Fruit fly (Drosophila melanogaster) whole organism, embryonic: Measurements from ENCODE around the gene rumi.

ENCODE experiments used
- Abd-B ChIP-seq: fragments of 200-800 bp; sonication (Bioruptor generic); optimal IDR thresholded peaks from 2 replicates; lab custom pipeline; 2018; ENCODE audit warnings: missing biosample characterization, mild to moderate bottlenecking, missing genetic modification characterization, moderate library complexity
- Adf1 ChIP-seq: fragments of 200-800 bp; sonication (Bioruptor generic); IDR thresholded peaks from 2 replicates; pipeline ENCODE4 v1.3.6; 2022; ENCODE audit warnings: missing biosample characterization, missing genetic modification characterization
- BtbVII ChIP-seq: fragments of 200-800 bp; sonication (Bioruptor generic); optimal IDR thresholded peaks from 3 replicates; lab custom pipeline; 2017; ENCODE audit warnings: missing biosample characterization, mild to moderate bottlenecking, missing genetic modification characterization
- CG10959 ChIP-seq: fragments of 200-800 bp; sonication (Bioruptor generic); IDR thresholded peaks from 2 replicates; pipeline ENCODE4 v1.3.6; 2022; ENCODE audit warnings: missing biosample characterization, missing genetic modification characterization
- CG11723 ChIP-seq: fragments of 200-800 bp; sonication (Bioruptor generic); optimal IDR thresholded peaks from 2 replicates; lab custom pipeline; 2017; ENCODE audit warnings: missing biosample characterization, mild to moderate bottlenecking, missing genetic modification characterization
- CG12299 ChIP-seq: fragments of 200-800 bp; sonication (Bioruptor generic); optimal IDR thresholded peaks from 2 replicates; lab custom pipeline; 2018; ENCODE audit warnings: missing biosample characterization, mild to moderate bottlenecking, missing genetic modification characterization
- CG13287 ChIP-seq: fragments of 200-800 bp; sonication (Bioruptor generic); IDR thresholded peaks from 2 replicates; pipeline ENCODE4 v1.3.6; 2022; ENCODE audit warnings: missing biosample characterization, missing genetic modification characterization; ENCODE audit not compliant: partially characterized antibody
- CG13624 ChIP-seq: fragments of 200-800 bp; sonication (Bioruptor generic); optimal IDR thresholded peaks from 2 replicates; lab custom pipeline; 2016; ENCODE audit warnings: missing biosample characterization, missing genetic modification characterization
- CG1647 ChIP-seq: fragments of 200-800 bp; sonication (Bioruptor generic); optimal IDR thresholded peaks from 3 replicates; lab custom pipeline; 2016; ENCODE audit warnings: missing biosample characterization, missing genetic modification characterization
- CG31365 ChIP-seq: fragments of 200-800 bp; sonication (Bioruptor generic); optimal IDR thresholded peaks from 2 replicates; lab custom pipeline; 2018; ENCODE audit warnings: missing biosample characterization, mild to moderate bottlenecking, missing genetic modification characterization
- CG34376 ChIP-seq: fragments of 200-800 bp; sonication (Bioruptor generic); optimal IDR thresholded peaks from 2 replicates; lab custom pipeline; 2018; ENCODE audit warnings: missing biosample characterization, mild to moderate bottlenecking, missing genetic modification characterization
- CG4424 ChIP-seq: fragments of 200-800 bp; sonication (Bioruptor generic); optimal IDR thresholded peaks from 3 replicates; lab custom pipeline; 2016; ENCODE audit warnings: missing biosample characterization, missing genetic modification characterization
- CG5245 ChIP-seq: fragments of 200-800 bp; sonication (Bioruptor generic); optimal IDR thresholded peaks from 3 replicates; lab custom pipeline; 2016; ENCODE audit warnings: missing biosample characterization, missing genetic modification characterization
- CG7372 ChIP-seq: fragments of 200-800 bp; sonication (Bioruptor generic); IDR thresholded peaks from 2 replicates; pipeline ENCODE4 v1.3.6; 2022; ENCODE audit warnings: missing biosample characterization, missing genetic modification characterization
- CG7987 ChIP-seq: fragments of 200-800 bp; sonication (Bioruptor generic); optimal IDR thresholded peaks from 2 replicates; lab custom pipeline; 2018; ENCODE audit warnings: missing biosample characterization, mild to moderate bottlenecking, missing genetic modification characterization, moderate library complexity
- CG8359 ChIP-seq: fragments of 200-800 bp; sonication (Bioruptor generic); optimal IDR thresholded peaks from 2 replicates; lab custom pipeline; 2017; ENCODE audit warnings: missing biosample characterization, mild to moderate bottlenecking, missing genetic modification characterization, borderline replicate concordance
- CG8478 ChIP-seq: fragments of >200 bp; optimal IDR thresholded peaks from 2 replicates; lab custom pipeline; 2018
- CrebB ChIP-seq: fragments of 200-800 bp; sonication (Bioruptor generic); optimal IDR thresholded peaks from 3 replicates; lab custom pipeline; 2018; ENCODE audit warnings: missing biosample characterization, mild to moderate bottlenecking, missing genetic modification characterization
- Dfd ChIP-seq, 2 experiments: fragments of >200 bp; optimal IDR thresholded peaks; 2 replicates each; lab custom pipeline; 2017; ENCODE audit warnings: missing biosample characterization in 2 of 2, missing genetic modification characterization in 2 of 2
- Dip2 ChIP-seq: fragments of 200-800 bp; sonication (Bioruptor generic); IDR thresholded peaks from 2 replicates; pipeline ENCODE4 v1.3.6; 2022; ENCODE audit warnings: missing biosample characterization, missing genetic modification characterization
- Doc2 ChIP-seq: fragments of 200-800 bp; sonication (Bioruptor generic); IDR thresholded peaks from 2 replicates; pipeline ENCODE4 v1.3.6; 2022; ENCODE audit warnings: missing biosample characterization, missing genetic modification characterization
- Ets65A ChIP-seq: fragments of 200-800 bp; sonication (Bioruptor generic); peaks from one replicate; lab custom pipeline; 2016; ENCODE audit warnings: missing biosample characterization, missing genetic modification characterization
- Ets97D ChIP-seq: fragments of 200-800 bp; sonication (Bioruptor generic); optimal IDR thresholded peaks from 3 replicates; lab custom pipeline; 2016; ENCODE audit warnings: missing biosample characterization, missing genetic modification characterization
- Fer1 ChIP-seq: fragments of 200-800 bp; sonication (Bioruptor generic); optimal IDR thresholded peaks from 2 replicates; lab custom pipeline; 2017; ENCODE audit warnings: missing biosample characterization, mild to moderate bottlenecking, missing genetic modification characterization
- Hr39 ChIP-seq: fragments of >200 bp; optimal IDR thresholded peaks from 2 replicates; lab custom pipeline; 2017
- Oli ChIP-seq: fragments of 200-800 bp; sonication (Bioruptor generic); optimal IDR thresholded peaks from 2 replicates; lab custom pipeline; 2018; ENCODE audit warnings: missing biosample characterization, mild to moderate bottlenecking, missing genetic modification characterization, moderate library complexity
- Pdp1 ChIP-seq, 2 experiments: fragments of 200-800 bp; sonication (Bioruptor generic); optimal IDR thresholded peaks; 3 replicates each; lab custom pipeline; 2016; ENCODE audit warnings: missing biosample characterization in 2 of 2, missing genetic modification characterization in 2 of 2, mild to moderate bottlenecking in 1 of 2, moderate library complexity in 1 of 2
- Rx ChIP-seq: fragments of 200-800 bp; sonication (Bioruptor generic); IDR thresholded peaks from 2 replicates; pipeline ENCODE4 v1.3.6; 2022; ENCODE audit warnings: missing biosample characterization, missing genetic modification characterization
- Stat92E ChIP-seq, 3 experiments: fragments of >200 bp in 2 of 3; fragments of 200-800 bp in 1 of 3; sonication (Bioruptor generic) in 1 of 3; optimal IDR thresholded peaks; 2 replicates each; lab custom pipeline; 2017 to 2019; ENCODE audit warnings: missing biosample characterization in 3 of 3, missing genetic modification characterization in 3 of 3, mild to moderate bottlenecking in 1 of 3, moderate library complexity in 1 of 3
- Xbp1 ChIP-seq: fragments of 200-800 bp; sonication (Bioruptor generic); optimal IDR thresholded peaks from 3 replicates; lab custom pipeline; 2016; ENCODE audit warnings: missing biosample characterization, mild to moderate bottlenecking, missing genetic modification characterization
- cg ChIP-seq: fragments of 200-800 bp; sonication (Bioruptor generic); optimal IDR thresholded peaks from 3 replicates; lab custom pipeline; 2019; ENCODE audit warnings: missing biosample characterization, mild to moderate bottlenecking, missing genetic modification characterization, moderate library complexity
- dati ChIP-seq: fragments of 200-800 bp; sonication (Bioruptor generic); IDR thresholded peaks from 2 replicates; pipeline ENCODE4 v1.3.6; 2022; ENCODE audit warnings: missing biosample characterization, missing genetic modification characterization
- dm ChIP-seq: fragments of 200-800 bp; sonication (Bioruptor generic); optimal IDR thresholded peaks from 3 replicates; lab custom pipeline; 2016; ENCODE audit warnings: missing biosample characterization, missing genetic modification characterization
- emc ChIP-seq: fragments of 200-800 bp; sonication (Bioruptor generic); optimal IDR thresholded peaks from 2 replicates; lab custom pipeline; 2016; ENCODE audit warnings: missing biosample characterization, missing genetic modification characterization
- gcm2 ChIP-seq: fragments of 200-800 bp; sonication (Bioruptor generic); optimal IDR thresholded peaks from 2 replicates; lab custom pipeline; 2016; ENCODE audit warnings: missing biosample characterization, missing genetic modification characterization
- ken ChIP-seq: fragments of 200-800 bp; sonication (Bioruptor generic); IDR thresholded peaks from 3 replicates; pipeline ENCODE4 v1.3.6; 2022; ENCODE audit warnings: missing biosample characterization, missing genetic modification characterization
- nom ChIP-seq: fragments of 200-800 bp; sonication (Bioruptor generic); optimal IDR thresholded peaks from 2 replicates; lab custom pipeline; 2017; ENCODE audit warnings: missing biosample characterization, missing genetic modification characterization, mild to moderate bottlenecking, moderate library complexity, missing genetic modification reagents
- onecut ChIP-seq: fragments of 200-800 bp; sonication (Bioruptor generic); IDR thresholded peaks from 2 replicates; pipeline ENCODE4 v1.3.6; 2022; ENCODE audit warnings: missing biosample characterization, missing genetic modification characterization
- pfk ChIP-seq: fragments of 200-800 bp; sonication (Bioruptor generic); optimal IDR thresholded peaks from 2 replicates; lab custom pipeline; 2018; ENCODE audit warnings: missing biosample characterization, mild to moderate bottlenecking, missing genetic modification characterization, moderate library complexity
- pho ChIP-seq: fragments of 200-800 bp; sonication (Bioruptor generic); optimal IDR thresholded peaks from 2 replicates; lab custom pipeline; 2016; ENCODE audit warnings: missing biosample characterization, missing genetic modification characterization
- pros ChIP-seq: fragments of 200-800 bp; sonication (Bioruptor generic); optimal IDR thresholded peaks from 3 replicates; lab custom pipeline; 2019; ENCODE audit warnings: missing biosample characterization, mild to moderate bottlenecking, missing genetic modification characterization, moderate library complexity
- psq ChIP-seq: fragments of 200-800 bp; sonication (Bioruptor generic); optimal IDR thresholded peaks from 2 replicates; lab custom pipeline; 2017; ENCODE audit warnings: missing biosample characterization, missing genetic modification characterization
- run ChIP-seq: fragments of 200-800 bp; sonication (Bioruptor generic); optimal IDR thresholded peaks from 3 replicates; lab custom pipeline; 2018; ENCODE audit warnings: missing biosample characterization, mild to moderate bottlenecking, missing genetic modification characterization
- shn ChIP-seq: fragments of 200-800 bp; sonication (Bioruptor generic); optimal IDR thresholded peaks from 3 replicates; lab custom pipeline; 2016; ENCODE audit warnings: missing biosample characterization, missing genetic modification characterization
- sisA ChIP-seq: fragments of 200-800 bp; sonication (Bioruptor generic); IDR thresholded peaks from 2 replicates; pipeline ENCODE4 v1.3.6; 2022; ENCODE audit warnings: missing biosample characterization, missing genetic modification characterization
- slou ChIP-seq: fragments of 200-800 bp; sonication (Bioruptor generic); optimal IDR thresholded peaks from 3 replicates; lab custom pipeline; 2016; ENCODE audit warnings: missing biosample characterization, missing genetic modification characterization
- sob ChIP-seq: fragments of 200-800 bp; sonication (Bioruptor generic); IDR thresholded peaks from 2 replicates; pipeline ENCODE4 v1.3.6; 2022; ENCODE audit warnings: missing biosample characterization, missing genetic modification characterization
- sr ChIP-seq: fragments of 200-800 bp; sonication (Bioruptor generic); IDR thresholded peaks from 3 replicates; pipeline ENCODE4 v1.3.6; 2022; ENCODE audit warnings: missing biosample characterization, missing genetic modification characterization
- tap ChIP-seq: fragments of 200-800 bp; optimal IDR thresholded peaks from 3 replicates; lab custom pipeline; 2019; ENCODE audit warnings: missing biosample characterization, mild to moderate bottlenecking, missing genetic modification characterization, moderate library complexity
- toy ChIP-seq: fragments of 200-800 bp; sonication (Bioruptor generic); IDR thresholded peaks from 2 replicates; pipeline ENCODE4 v1.3.6; 2022; ENCODE audit warnings: missing biosample characterization, missing genetic modification characterization
- vnd ChIP-seq: fragments of 200-800 bp; sonication (Bioruptor generic); IDR thresholded peaks from 3 replicates; pipeline ENCODE4 v1.3.6; 2022; ENCODE audit warnings: missing biosample characterization, missing genetic modification characterization; ENCODE audit not compliant: partially characterized antibody
- zen ChIP-seq: fragments of 200-800 bp; sonication (Bioruptor generic); optimal IDR thresholded peaks from 3 replicates; lab custom pipeline; 2018; ENCODE audit warnings: missing biosample characterization, mild to moderate bottlenecking, missing genetic modification characterization, moderate library complexity

The rumi gene

dm6 chr3R:22750534-22750947 lies at the start of gene rumi, which contains the start of the genes CG7029 and Usp12-46:
Gene rumi (minus strand): TSS chr3R:22750597.
Gene CG7029 (plus strand): TSS chr3R:22750901.
Gene Usp12-46 (plus strand): TSS chr3R:22750901.
- TF ChIP-seq Ets97D (GFP tag; lab: Kevin White, UChicago) = peak; percentile 89
- peak; percentile 82 to 92 for TF ChIP-seq Pdp1 (GFP tag; optimal IDR thresholded peaks at IDR 0.05; lab: Kevin White, UChicago)
- TF ChIP-seq CG8359 (GFP tag; lab: Kevin White, UChicago) = peak; percentile 32
- TF ChIP-seq CG5245 (GFP tag; lab: Kevin White, UChicago) = peak; percentile 71
- peak; percentile 99 for TF ChIP-seq Ets65A (GFP tag; lab: Kevin White, UChicago)
- TF ChIP-seq BtbVII = no peak
- peak; percentile 38 for TF ChIP-seq pfk (GFP tag; lab: Kevin White, UChicago)
- peak; percentile 71 for TF ChIP-seq onecut
- peak; percentile 89 for TF ChIP-seq shn (GFP tag; lab: Kevin White, UChicago)
- peak; percentile 74 for TF ChIP-seq CrebB (tag; lab: Kevin White, UChicago)
- no peak for TF ChIP-seq Dfd (GFP tag; optimal IDR thresholded peaks at IDR 0.05; lab: Kevin White, UChicago)
- TF ChIP-seq zen = peak; percentile 89
- TF ChIP-seq Dip2 (GFP tag; lab: Robert Waterston, UW) = no peak
- TF ChIP-seq Xbp1 = peak; percentile 92
- TF ChIP-seq CG12299 (tag; lab: Kevin White, UChicago) = peak; percentile 79
- peak; percentile 56 for TF ChIP-seq run (tag; lab: Kevin White, UChicago)
- TF ChIP-seq pho (GFP tag; lab: Kevin White, UChicago) = peak; percentile 87
- peak; percentile 82 for TF ChIP-seq CG7372 (GFP tag; lab: Robert Waterston, UW)
- peak; percentile 80 for TF ChIP-seq Oli (tag; lab: Kevin White, UChicago)
- peak; percentile 58 for TF ChIP-seq nom (GFP tag; lab: Kevin White, UChicago)
- peak; percentile 66; the same call in 2 of the 3 replicates for TF ChIP-seq vnd
- no peak for TF ChIP-seq tap
- TF ChIP-seq emc = peak; percentile 76
- 0 out of 2 replicates have a peak, but pooled peaks have one; percentile 39 for TF ChIP-seq dati (GFP tag; lab: Robert Waterston, UW)
- peak; percentile 84 for TF ChIP-seq Abd-B (GFP tag; lab: Kevin White, UChicago)
- no peak for TF ChIP-seq CG8478 (lab: Kevin White, UChicago)
- TF ChIP-seq CG34376 (GFP tag; lab: Kevin White, UChicago) = peak; percentile 58
- peak; percentile 76 for TF ChIP-seq dm (GFP tag; lab: Kevin White, UChicago)
- peak; percentile 87 for TF ChIP-seq CG13287
- peak; percentile 2 for TF ChIP-seq CG31365 (tag; lab: Kevin White, UChicago)
- peak; percentile 67 for TF ChIP-seq gcm2 (GFP tag; lab: Kevin White, UChicago)
- peak; percentile 41; the same call in 1 of the 2 replicates for TF ChIP-seq Adf1 (GFP tag; lab: Robert Waterston, UW)
- peak; percentile 57 for TF ChIP-seq CG7987 (GFP tag; lab: Kevin White, UChicago)
- no peak for TF ChIP-seq Doc2 (GFP tag; lab: Robert Waterston, UW)
- TF ChIP-seq sisA (GFP tag; lab: Robert Waterston, UW) = peak; percentile 85
- TF ChIP-seq toy (GFP tag; lab: Robert Waterston, UW) = peak; percentile 63
- TF ChIP-seq CG13624 (GFP tag; lab: Kevin White, UChicago) = peak; percentile 89
- TF ChIP-seq ken (GFP tag; lab: Robert Waterston, UW) = peak; percentile 89
- TF ChIP-seq CG11723 (GFP tag; lab: Kevin White, UChicago) = peak; percentile 59
- TF ChIP-seq sob = peak; percentile 89
- TF ChIP-seq cg (GFP tag; lab: Kevin White, UChicago) = no peak
- TF ChIP-seq Fer1 (GFP tag; lab: Kevin White, UChicago) = peak; percentile 75
- TF ChIP-seq slou (GFP tag; lab: Kevin White, UChicago) = peak; percentile 69
- peak; percentile 82 for TF ChIP-seq pros
- no peak for TF ChIP-seq Hr39 (lab: Kevin White, UChicago)
- peak; percentile 54; the same call in 1 of the 3 replicates for TF ChIP-seq sr (GFP tag; lab: Robert Waterston, UW)
- TF ChIP-seq Rx (GFP tag; lab: Robert Waterston, UW) = peak; percentile 80
- peak; percentile 73 for TF ChIP-seq CG10959 (GFP tag; lab: Robert Waterston, UW)
- peak; percentile 90 for TF ChIP-seq CG1647 (GFP tag; lab: Kevin White, UChicago)
- TF ChIP-seq CG4424 (GFP tag; lab: Kevin White, UChicago) = peak; percentile 88
- peak; percentile 64 for TF ChIP-seq psq (GFP tag; lab: Kevin White, UChicago)
- TF ChIP-seq Stat92E (GFP tag; optimal IDR thresholded peaks at IDR 0.05; lab: Kevin White, UChicago) = peak in 1 of 3 experiments; percentile 18
